Fruit fly (Drosophila melanogaster): Measurements from ENCODE around the gene Nrd1.

The Nrd1 gene

DNA sequence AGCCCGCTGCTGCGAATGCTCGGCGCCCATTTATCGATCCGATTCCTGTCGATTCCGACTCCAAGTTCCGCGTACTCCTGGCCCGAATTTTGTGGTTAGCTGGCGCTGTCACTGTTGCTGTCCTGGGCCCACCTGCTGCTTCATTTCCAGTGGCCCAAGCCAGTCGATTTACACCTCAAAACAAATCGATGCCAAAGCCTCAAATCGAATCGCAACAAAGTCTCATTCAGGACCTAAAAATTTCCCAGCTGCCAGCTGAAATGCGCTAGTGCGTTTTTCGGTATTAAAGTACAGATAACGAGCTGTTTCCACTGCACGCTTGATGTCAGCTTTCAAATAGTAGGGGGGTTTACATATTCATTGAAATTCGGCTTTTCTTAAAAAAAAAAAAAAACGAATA, 3.8 kb upstream of the Nrd1 start, which contains the start of gene BORCS5:
Gene BORCS5 (minus strand): TSS at position 263 of the 400 bp plus-strand sequence.
- TF ChIP-seq Abd-B (GFP tag; optimal IDR thresholded peaks at IDR 0.05) (no peak), dmrt93B (GFP tag; optimal IDR thresholded peaks at IDR 0.05) (no peak), Mio (GFP tag; optimal IDR thresholded peaks at IDR 0.05) (no peak), Rel (GFP tag; optimal IDR thresholded peaks at IDR 0.05) (no peak), Rel (tag; optimal IDR thresholded peaks at IDR 0.05) (peak; percentile 86), woc (GFP tag; optimal IDR thresholded peaks at IDR 0.05) (no peak), Hr78 (GFP tag; optimal IDR thresholded peaks at IDR 0.05) (peak; percentile 4), N (GFP tag; optimal IDR thresholded peaks at IDR 0.05) (peak; percentile 85), Jra (GFP tag; optimal IDR thresholded peaks at IDR 0.05) (no peak), usp (GFP tag; optimal IDR thresholded peaks at IDR 0.05) (no peak), GATAd (GFP tag; optimal IDR thresholded peaks at IDR 0.05) (no peak), tai (GFP tag; optimal IDR thresholded peaks at IDR 0.05) (no peak), psq (GFP tag; optimal IDR thresholded peaks at IDR 0.05) (no peak)

- no peak for TF ChIP-seq fru (GFP tag; optimal IDR thresholded peaks at IDR 0.05)
- no peak for TF ChIP-seq sv (GFP tag; optimal IDR thresholded peaks at IDR 0.05)
- TF ChIP-seq br (GFP tag; optimal IDR thresholded peaks at IDR 0.05) = no peak
- no peak for TF ChIP-seq ey (GFP tag; optimal IDR thresholded peaks at IDR 0.05)
- no peak for TF ChIP-seq dmrt93B (GFP tag; optimal IDR thresholded peaks at IDR 0.05)
- TF ChIP-seq usp (GFP tag; optimal IDR thresholded peaks at IDR 0.05) = no peak
- no peak for TF ChIP-seq OdsH (GFP tag; optimal IDR thresholded peaks at IDR 0.05)
- no peak for TF ChIP-seq dsf (GFP tag; optimal IDR thresholded peaks at IDR 0.05; ENCODE audit: borderline replicate concordance)
- no peak for TF ChIP-seq psq (GFP tag; optimal IDR thresholded peaks at IDR 0.05)
- TF ChIP-seq HLH106 (tag; optimal IDR thresholded peaks at IDR 0.05) = no peak
- TF ChIP-seq CG32264 (GFP tag; optimal IDR thresholded peaks at IDR 0.05) = no peak
- no peak for TF ChIP-seq h (GFP tag; optimal IDR thresholded peaks at IDR 0.05)
- no peak for TF ChIP-seq Rel (GFP tag; optimal IDR thresholded peaks at IDR 0.05)
- no peak for TF ChIP-seq Rel (tag; optimal IDR thresholded peaks at IDR 0.05)
- TF ChIP-seq sage (GFP tag; optimal IDR thresholded peaks at IDR 0.05) = no peak
- TF ChIP-seq brk (GFP tag; optimal IDR thresholded peaks at IDR 0.05) = no peak
- no peak for TF ChIP-seq CrebA (GFP tag; optimal IDR thresholded peaks at IDR 0.05; ENCODE audit: borderline replicate concordance)
- TF ChIP-seq pan (optimal IDR thresholded peaks at IDR 0.05) = no peak
- TF ChIP-seq Jra (GFP tag; optimal IDR thresholded peaks at IDR 0.05) = no peak
- TF ChIP-seq Sp1 (GFP tag; optimal IDR thresholded peaks at IDR 0.05) = no peak
- no peak for TF ChIP-seq Vsx2 (GFP tag; optimal IDR thresholded peaks at IDR 0.05; ENCODE audit: partially characterized antibody)
These were observed 10.3 kb downstream of the Nrd1 start for dm6 chrX:11858439-11858813.

DNA sequence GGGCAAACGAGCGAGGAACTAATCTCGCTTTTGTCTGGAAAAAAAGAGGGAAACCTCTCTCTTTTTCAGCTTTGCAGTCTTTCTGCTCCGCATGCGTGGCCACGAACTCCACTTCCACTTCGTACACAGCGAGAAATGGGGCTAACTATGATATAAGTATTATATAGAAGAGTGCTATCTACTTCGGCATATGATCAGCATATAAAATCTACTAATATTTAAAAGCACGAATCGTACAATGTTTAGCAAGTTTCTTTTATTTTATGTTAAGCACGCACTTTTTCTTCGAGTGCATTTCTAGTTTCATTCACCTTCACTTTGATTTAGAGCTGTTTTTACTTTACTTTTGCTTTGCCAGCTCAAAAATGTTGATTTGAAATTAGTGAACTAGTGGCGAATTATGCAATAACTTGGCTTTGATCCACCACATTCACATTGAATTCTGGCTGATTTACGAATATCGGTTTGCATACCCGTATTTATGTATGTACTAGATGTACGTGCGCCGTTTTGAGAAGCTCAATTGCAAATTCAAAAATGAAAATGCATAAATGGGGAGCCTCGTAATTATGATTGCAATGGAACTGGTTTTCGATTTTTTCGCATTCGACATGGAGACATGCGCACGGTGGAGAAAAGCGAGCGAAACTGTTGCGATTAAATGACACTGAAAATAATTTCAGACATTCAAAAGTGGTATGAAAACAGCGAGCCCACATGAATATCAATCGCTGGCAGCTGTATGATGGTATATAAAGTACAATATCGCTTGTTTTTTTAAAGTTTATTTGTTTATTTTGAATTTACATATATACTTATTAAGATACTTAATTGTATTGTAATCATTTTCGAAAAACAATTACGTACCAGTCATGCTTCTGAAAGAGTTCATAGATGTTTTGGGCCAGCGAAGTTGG, 10.9 kb downstream of the Nrd1 start:
- TF ChIP-seq ey (GFP tag; optimal IDR thresholded peaks at IDR 0.05) (peak; percentile 62), foxo (GFP tag; optimal IDR thresholded peaks at IDR 0.05) (peak in 1 of 2 experiments; percentile 85), GATAd (GFP tag; optimal IDR thresholded peaks at IDR 0.05) (no peak), CG9705 (GFP tag; optimal IDR thresholded peaks at IDR 0.05) (peak; percentile 15), jim (GFP tag; optimal IDR thresholded peaks at IDR 0.05) (no peak), Hr83 (GFP tag; optimal IDR thresholded peaks at IDR 0.05; ENCODE audit: poor library complexity, severe bottlenecking) (peak; percentile 48), HLH106 (tag; optimal IDR thresholded peaks at IDR 0.05) (peak; percentile 87), Vsx2 (GFP tag; optimal IDR thresholded peaks at IDR 0.05; ENCODE audit: partially characterized antibody) (no peak), tai (GFP tag; optimal IDR thresholded peaks at IDR 0.05) (no peak), Hr78 (GFP tag; optimal IDR thresholded peaks at IDR 0.05) (no peak), pan (optimal IDR thresholded peaks at IDR 0.05) (no peak), h (GFP tag; optimal IDR thresholded peaks at IDR 0.05) (peak; percentile 81), Rel (GFP tag; optimal IDR thresholded peaks at IDR 0.05) (peak; percentile 34), Rel (tag; optimal IDR thresholded peaks at IDR 0.05) (peak; percentile 45), woc (GFP tag; optimal IDR thresholded peaks at IDR 0.05) (peak; percentile 56), OdsH (GFP tag; optimal IDR thresholded peaks at IDR 0.05) (peak; percentile 64), psq (GFP tag; optimal IDR thresholded peaks at IDR 0.05) (peak; percentile 52), Myc (optimal IDR thresholded peaks at IDR 0.05) (no peak), Hnf4 (GFP tag; optimal IDR thresholded peaks at IDR 0.05) (peak; percentile 75), brk (GFP tag; optimal IDR thresholded peaks at IDR 0.05) (no peak), usp (GFP tag; optimal IDR thresholded peaks at IDR 0.05) (no peak), Dif (GFP tag; optimal IDR thresholded peaks at IDR 0.05; ENCODE audit: partially characterized antibody) (no peak), CG32264 (GFP tag; optimal IDR thresholded peaks at IDR 0.05) (peak; percentile 64), Sp1 (GFP tag; optimal IDR thresholded peaks at IDR 0.05) (peak; percentile 83), Dfd (GFP tag; optimal IDR thresholded peaks at IDR 0.05) (no peak), sage (GFP tag; optimal IDR thresholded peaks at IDR 0.05) (peak; percentile 47), Abd-B (GFP tag; optimal IDR thresholded peaks at IDR 0.05) (no peak), dmrt93B (GFP tag; optimal IDR thresholded peaks at IDR 0.05) (peak; percentile 61), rgr (GFP tag; optimal IDR thresholded peaks at IDR 0.05) (peak; percentile 78), Mio (GFP tag; optimal IDR thresholded peaks at IDR 0.05) (no peak), br (GFP tag; optimal IDR thresholded peaks at IDR 0.05) (peak; percentile 80), fru (GFP tag; optimal IDR thresholded peaks at IDR 0.05) (peak; percentile 83), CrebA (GFP tag; optimal IDR thresholded peaks at IDR 0.05; ENCODE audit: borderline replicate concordance) (no peak), Jra (GFP tag; optimal IDR thresholded peaks at IDR 0.05) (peak; percentile 12), lola (GFP tag; optimal IDR thresholded peaks at IDR 0.05) (no peak), sv (GFP tag; optimal IDR thresholded peaks at IDR 0.05) (peak; percentile 62), N (GFP tag; optimal IDR thresholded peaks at IDR 0.05) (no peak), dl (GFP tag; optimal IDR thresholded peaks at IDR 0.05; ENCODE audit: insufficient read depth in 1 of 2, partially characterized antibody in 2 of 2) (no peak), dsf (GFP tag; optimal IDR thresholded peaks at IDR 0.05; ENCODE audit: borderline replicate concordance) (no peak)

Measured in whole organism, wandering third instar larva.